Worm (Caenorhabditis elegans): ENCODE results near the gene srx-101.

DNA sequence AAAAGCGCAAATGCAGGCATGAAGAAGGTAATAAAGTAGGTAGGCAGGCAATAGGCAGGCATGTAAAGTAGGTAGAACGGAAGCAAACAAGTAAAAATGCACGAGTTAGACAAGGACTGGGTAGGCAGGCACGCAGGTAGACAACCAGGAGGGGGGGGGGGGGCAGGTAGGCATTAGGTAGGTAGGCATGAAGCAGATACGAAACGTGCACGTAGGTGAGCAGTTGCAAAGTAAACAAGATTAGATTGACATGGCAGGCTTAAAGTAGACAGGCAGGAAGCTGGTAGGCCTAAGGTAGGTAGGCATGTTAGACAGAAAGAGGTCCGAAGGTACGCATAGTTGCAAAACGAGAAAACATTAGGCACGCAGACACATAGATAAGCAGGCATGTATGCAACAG is 11.6 kb downstream of the srx-101 start:
- no peak for TF ChIP-seq sea-2 (GFP tag; optimal IDR thresholded peaks at IDR 0.05)
- TF ChIP-seq tbx-2 (tag; optimal IDR thresholded peaks at IDR 0.05), result no peak
- no peak for TF ChIP-seq lin-15B (tag; optimal IDR thresholded peaks at IDR 0.05)

Data from whole organism, L3 larva.